Worm (Caenorhabditis elegans): ENCODE measurements around the gene F18A1.7.

Gene F18A1.7

DNA sequence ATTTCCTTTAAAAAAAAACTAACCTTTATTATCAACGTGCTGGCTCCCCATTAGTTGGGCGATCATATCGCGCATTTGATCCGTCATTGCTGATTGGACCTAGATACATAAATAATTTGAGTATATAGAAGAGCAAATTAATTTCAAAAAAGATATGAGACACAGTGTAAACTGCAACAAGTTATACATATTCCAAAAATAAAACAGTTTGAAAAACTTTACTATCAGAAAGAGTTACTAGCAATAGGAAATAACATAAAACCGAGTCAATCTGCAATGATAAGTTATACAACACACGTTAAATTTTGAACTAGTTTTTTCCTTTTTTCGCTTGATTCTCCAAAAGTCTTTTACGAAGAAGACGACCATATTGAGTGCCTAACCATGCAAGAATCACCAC lies 43.8 kb upstream of the F18A1.7 start, which contains the start of gene luc-7L:
TSS of gene luc-7L (minus strand) at position 101 of the 400 bp plus-strand sequence.
- TF ChIP-seq zip-4 (GFP tag; optimal IDR thresholded peaks at IDR 0.05) (no peak), nhr-84 (tag; optimal IDR thresholded peaks at IDR 0.05) (no peak), lin-13 (GFP tag; optimal IDR thresholded peaks at IDR 0.05) (no peak), snpc-4 (tag; optimal IDR thresholded peaks at IDR 0.05) (no peak), ztf-4 (tag; optimal IDR thresholded peaks at IDR 0.05) (no peak), nhr-76 (tag; optimal IDR thresholded peaks at IDR 0.05) (no peak), unc-62 (GFP tag; optimal IDR thresholded peaks at IDR 0.05) (no peak)

DNA sequence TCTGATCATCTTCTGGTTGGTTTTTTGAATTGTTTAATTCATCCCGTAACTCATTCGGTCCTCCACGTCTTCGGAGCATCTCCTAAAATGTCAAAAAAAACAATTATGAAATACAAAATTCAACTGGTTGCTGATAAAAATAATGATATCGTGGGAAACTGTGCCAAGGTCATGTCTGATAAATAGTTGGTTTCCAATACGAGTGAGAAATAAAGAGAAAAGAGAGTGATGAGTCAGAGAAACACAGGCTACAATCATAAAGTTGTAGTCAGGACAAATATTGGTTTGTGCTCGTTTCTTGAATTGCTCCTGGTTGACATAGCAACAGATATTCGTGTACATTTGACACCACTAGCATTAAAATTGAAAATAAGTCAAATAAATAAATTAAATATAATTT lies 41.6 kb upstream of the F18A1.7 start, which contains the start of gene B0495.7:
TSS of gene B0495.7 (minus strand) at position 82 of the 400 bp plus-strand sequence.
- TF ChIP-seq snpc-4 (tag; optimal IDR thresholded peaks at IDR 0.05) = no peak
- TF ChIP-seq elt-2 (tag; optimal IDR thresholded peaks at IDR 0.05) = peak; percentile 17
- no peak for TF ChIP-seq fkh-10 (GFP tag; optimal IDR thresholded peaks at IDR 0.05)
- no peak for TF ChIP-seq nhr-76 (tag; optimal IDR thresholded peaks at IDR 0.05)
- TF ChIP-seq ama-1 (optimal IDR thresholded peaks at IDR 0.05) = no peak
- no peak for TF ChIP-seq sptf-1 (tag; optimal IDR thresholded peaks at IDR 0.05)
- TF ChIP-seq efl-1 (optimal IDR thresholded peaks at IDR 0.05) = no peak
- peak in 1 of 2 experiments; percentile 56 for TF ChIP-seq efl-1 (GFP tag; optimal IDR thresholded peaks at IDR 0.05 in 1 of 2)

ce11 chrII:7704387-7704786 lies 40.8 kb upstream of the F18A1.7 start:
- no peak for TF ChIP-seq snpc-4 (tag; optimal IDR thresholded peaks at IDR 0.05)
- TF ChIP-seq nhr-19 (GFP tag; conservative IDR thresholded peaks at IDR 0.05) = no peak
- TF ChIP-seq nhr-47 (tag; optimal IDR thresholded peaks at IDR 0.05) = no peak
- no peak for TF ChIP-seq hpl-2 (GFP tag; optimal IDR thresholded peaks at IDR 0.05)
- no peak for TF ChIP-seq ces-1 (GFP tag; optimal IDR thresholded peaks at IDR 0.05)

DNA sequence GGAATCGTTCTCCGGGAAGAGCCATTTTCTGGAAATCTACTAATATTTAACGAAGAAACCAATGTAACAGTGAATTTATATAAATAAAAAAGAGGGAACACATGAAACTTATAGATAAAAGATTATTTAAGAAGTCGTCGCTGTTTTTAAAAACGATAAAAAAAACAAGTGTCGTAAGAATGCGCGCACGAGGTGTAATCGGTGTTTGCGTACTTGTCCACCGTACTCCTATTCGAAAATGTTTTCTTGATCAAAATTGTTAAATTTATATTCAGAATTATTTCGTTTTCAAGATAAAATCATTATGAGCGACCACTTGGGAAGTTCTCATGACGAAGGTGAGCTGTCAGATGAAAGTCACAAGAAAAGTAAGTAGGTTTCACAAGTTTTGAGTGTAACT lies 35.5 kb upstream of the F18A1.7 start, which contains the start of the genes moa-2 and cdk-11.1:
TSS of gene moa-2 (minus strand) at position 25 of the 400 bp plus-strand sequence.
TSS of gene cdk-11.1 (plus strand) at position 227 of the 400 bp plus-strand sequence.
- peak; percentile 40 for TF ChIP-seq skn-1 (tag; optimal IDR thresholded peaks at IDR 0.05)
- TF ChIP-seq egl-27 (tag; optimal IDR thresholded peaks at IDR 0.05) = no peak
- no peak for TF ChIP-seq hlh-17 (GFP tag; optimal IDR thresholded peaks at IDR 0.05; ENCODE audit: borderline replicate concordance)
- no peak for TF ChIP-seq rnt-1 (tag; optimal IDR thresholded peaks at IDR 0.05)
- TF ChIP-seq xbp-1 (tag; optimal IDR thresholded peaks at IDR 0.05) = no peak
- peak; percentile 53 for TF ChIP-seq mep-1 (tag; optimal IDR thresholded peaks at IDR 0.05)
- no peak for TF ChIP-seq unc-98 (GFP tag; IDR thresholded peaks at IDR 0.05)
- TF ChIP-seq fkh-8 (tag; optimal IDR thresholded peaks at IDR 0.05) = no peak
- no peak for TF ChIP-seq Y116A8C.19 (tag; optimal IDR thresholded peaks at IDR 0.05; ENCODE audit: borderline replicate concordance)
- TF ChIP-seq fos-1 (tag; optimal IDR thresholded peaks at IDR 0.05) = no peak
- TF ChIP-seq mef-2 (tag; optimal IDR thresholded peaks at IDR 0.05) = no peak
- no peak for TF ChIP-seq nhr-71 (tag; optimal IDR thresholded peaks at IDR 0.05)
- TF ChIP-seq C04F5.9 (tag; optimal IDR thresholded peaks at IDR 0.05) = no peak
- no peak for TF ChIP-seq unc-86 (tag; optimal IDR thresholded peaks at IDR 0.05)
- TF ChIP-seq nhr-77 (tag; optimal IDR thresholded peaks at IDR 0.05) = no peak
- TF ChIP-seq sox-4 (tag; optimal IDR thresholded peaks at IDR 0.05) = no peak
- no peak for TF ChIP-seq tbx-2 (tag; optimal IDR thresholded peaks at IDR 0.05)
- TF ChIP-seq nhr-90 (tag; optimal IDR thresholded peaks at IDR 0.05; ENCODE audit: poor library complexity) = no peak
- TF ChIP-seq snpc-4 (tag; optimal IDR thresholded peaks at IDR 0.05) = no peak
- TF ChIP-seq lin-13 (GFP tag; optimal IDR thresholded peaks at IDR 0.05) = no peak
- no peak for TF ChIP-seq nhr-28 (tag; optimal IDR thresholded peaks at IDR 0.05)
- no peak for TF ChIP-seq hpl-2 (GFP tag; optimal IDR thresholded peaks at IDR 0.05)
- TF ChIP-seq elt-3 (tag; optimal IDR thresholded peaks at IDR 0.05) = peak in 1 of 6 experiments; percentile 15
- TF ChIP-seq nhr-47 (tag; optimal IDR thresholded peaks at IDR 0.05) = no peak
- no peak for TF ChIP-seq lir-3 (tag; optimal IDR thresholded peaks at IDR 0.05; ENCODE audit: poor library complexity)
- TF ChIP-seq egl-13 (tag; optimal IDR thresholded peaks at IDR 0.05) = no peak
- no peak for TF ChIP-seq ceh-88 (GFP tag; IDR thresholded peaks at IDR 0.05)
- no peak for TF ChIP-seq zag-1 (tag; optimal IDR thresholded peaks at IDR 0.05)
- TF ChIP-seq aly-2 (tag; optimal IDR thresholded peaks at IDR 0.05) = no peak
- TF ChIP-seq mab-9 (GFP tag; IDR thresholded peaks at IDR 0.05) = no peak
- peak; percentile 45 for TF ChIP-seq C16A3.4 (tag; optimal IDR thresholded peaks at IDR 0.05)
- TF ChIP-seq nhr-12 (tag; optimal IDR thresholded peaks at IDR 0.05) = no peak
- TF ChIP-seq pag-3 (tag; optimal IDR thresholded peaks at IDR 0.05; ENCODE audit: borderline replicate concordance, insufficient read depth) = no peak
- no peak for TF ChIP-seq ceh-90 (tag; optimal IDR thresholded peaks at IDR 0.05)
- no peak for TF ChIP-seq mdl-1 (tag; optimal IDR thresholded peaks at IDR 0.05)

Data from whole organism, L1 larva.